Worm (Caenorhabditis elegans): ENCODE measurements around the gene Y69H2.1.

DNA sequence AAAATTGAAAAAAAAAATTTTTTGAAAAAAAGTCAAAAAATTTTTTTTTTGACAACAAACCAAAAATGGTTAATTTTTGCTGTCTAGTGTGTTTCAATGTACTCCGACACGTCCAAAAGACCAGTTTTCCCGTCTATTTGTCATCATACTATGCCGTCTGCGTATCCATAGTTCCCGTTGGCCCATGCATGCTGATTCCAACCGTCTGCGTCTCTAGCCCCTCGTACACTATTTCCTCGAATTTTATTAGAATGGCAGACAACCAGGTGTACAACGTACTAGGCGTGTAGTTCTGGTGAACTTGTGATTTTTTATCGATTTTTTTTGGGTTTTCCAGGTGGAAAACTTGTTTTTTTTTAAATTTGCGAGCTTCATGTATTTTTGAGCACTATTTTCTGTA lies 7.9 kb downstream of the Y69H2.1 start:
- TF ChIP-seq ztf-4 (tag; optimal IDR thresholded peaks at IDR 0.05) (no peak), pqm-1 (tag; optimal IDR thresholded peaks at IDR 0.05) (no peak), ztf-11 (tag; optimal IDR thresholded peaks at IDR 0.05) (no peak)
